Worm (Caenorhabditis elegans): ENCODE measurements around the gene K09E9.1.

The K09E9.1 gene

DNA sequence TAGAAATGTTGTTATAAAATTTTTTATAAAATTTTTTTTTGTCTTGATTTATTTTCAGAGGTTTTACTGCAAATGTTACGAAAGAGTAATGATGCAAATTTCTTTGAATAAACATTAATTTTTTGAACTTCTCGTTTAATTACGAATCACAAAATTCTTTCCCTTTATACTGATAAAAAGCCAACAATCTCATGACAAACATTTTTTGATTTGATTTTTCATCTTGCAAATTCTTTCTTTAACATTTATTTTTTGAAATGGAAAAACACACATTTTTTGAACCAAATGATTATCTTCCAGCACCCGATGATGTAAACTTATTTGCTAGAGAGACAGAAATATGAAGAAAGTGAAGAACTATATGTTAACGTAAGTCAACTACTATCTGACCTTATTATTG, at the start of gene K09E9.1:
TSS of gene K09E9.1 (plus strand) at position 301 of the 400 bp plus-strand sequence.
- no peak for TF ChIP-seq unc-62 (GFP tag; optimal IDR thresholded peaks at IDR 0.05)

DNA sequence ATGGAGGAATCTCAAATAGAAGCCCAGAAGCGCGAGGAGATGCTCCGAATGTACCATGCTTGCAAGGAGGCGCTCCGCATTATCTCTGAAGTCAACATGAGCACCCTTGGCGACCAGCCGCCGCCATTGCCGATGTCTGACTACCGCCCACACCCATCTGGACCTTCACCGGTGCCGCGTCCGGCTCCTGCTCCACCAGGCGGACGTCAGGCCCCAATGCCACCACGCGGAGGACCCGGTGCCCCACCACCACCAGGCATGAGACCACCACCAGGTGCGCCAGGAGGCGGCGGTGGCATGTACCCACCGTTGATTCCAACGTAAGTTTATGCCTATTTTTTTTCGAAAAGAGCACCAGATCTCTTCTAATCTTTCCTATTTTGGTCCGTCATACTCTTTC, 48.3 kb upstream of the K09E9.1 start:
- no peak for TF ChIP-seq unc-62 (GFP tag; optimal IDR thresholded peaks at IDR 0.05)

DNA sequence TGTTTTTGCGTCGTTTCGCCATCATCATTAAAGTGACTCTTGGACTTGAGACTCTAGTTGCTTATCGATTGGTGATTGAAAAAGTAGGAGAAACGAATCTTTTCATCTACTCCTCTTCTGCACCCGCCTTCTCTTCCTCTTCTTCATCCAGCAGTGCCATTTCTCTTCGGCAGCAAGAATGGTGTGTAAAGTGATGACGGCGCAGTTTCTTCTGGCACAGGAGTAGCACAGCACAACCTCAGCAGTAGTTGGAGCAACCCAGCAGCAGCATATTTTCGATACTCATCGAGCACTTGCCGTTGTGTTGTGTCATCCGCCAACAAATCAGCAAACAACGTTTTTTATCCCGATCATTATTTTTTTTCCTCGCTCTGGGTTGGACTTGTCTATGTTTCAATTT, 44.8 kb upstream of the K09E9.1 start:
- no peak for TF ChIP-seq unc-62 (GFP tag; optimal IDR thresholded peaks at IDR 0.05)

DNA sequence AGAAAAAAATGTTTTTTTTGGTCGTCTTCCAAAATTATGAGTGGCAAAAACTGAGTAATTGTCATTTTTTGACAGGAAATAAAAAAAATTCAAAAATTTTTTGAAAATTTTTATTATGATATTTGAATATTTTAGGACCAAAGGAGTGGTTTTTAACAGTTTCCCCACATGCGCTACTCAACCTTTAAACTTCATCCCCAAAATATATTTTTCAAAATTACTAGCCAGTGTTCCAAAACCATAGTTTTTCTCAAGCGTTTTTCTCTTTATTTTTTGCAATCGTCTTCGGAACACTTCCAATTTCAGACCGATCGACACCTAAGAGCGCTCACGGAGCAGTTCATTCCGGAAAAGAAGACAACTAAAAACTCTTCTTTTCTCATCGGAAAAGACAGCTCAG, 43.4 kb upstream of the K09E9.1 start, which contains the start of gene K09A9.6:
TSS of gene K09A9.6 (plus strand) at position 301 of the 400 bp plus-strand sequence.
- no peak for TF ChIP-seq unc-62 (GFP tag; optimal IDR thresholded peaks at IDR 0.05)

DNA sequence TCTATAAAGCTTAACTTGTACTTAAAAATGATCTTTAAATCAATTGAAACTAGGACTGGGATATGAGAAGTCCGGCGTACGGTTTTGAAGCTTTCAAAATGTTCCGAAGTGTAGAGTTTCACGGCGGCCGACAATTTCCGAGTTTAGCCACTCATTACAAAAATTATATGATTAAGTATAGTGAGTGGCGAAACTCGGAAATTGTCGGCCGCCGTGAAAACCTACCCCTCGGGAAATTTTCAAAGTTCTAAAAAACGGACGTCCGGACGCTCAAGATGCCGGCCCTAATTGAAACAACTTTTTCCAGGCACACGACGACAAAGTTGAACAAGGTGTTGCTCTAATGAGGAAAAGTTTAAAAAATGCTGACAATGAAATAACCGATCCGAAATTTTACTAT, 35.2 kb upstream of the K09E9.1 start:
- no peak for TF ChIP-seq unc-62 (GFP tag; optimal IDR thresholded peaks at IDR 0.05)

DNA sequence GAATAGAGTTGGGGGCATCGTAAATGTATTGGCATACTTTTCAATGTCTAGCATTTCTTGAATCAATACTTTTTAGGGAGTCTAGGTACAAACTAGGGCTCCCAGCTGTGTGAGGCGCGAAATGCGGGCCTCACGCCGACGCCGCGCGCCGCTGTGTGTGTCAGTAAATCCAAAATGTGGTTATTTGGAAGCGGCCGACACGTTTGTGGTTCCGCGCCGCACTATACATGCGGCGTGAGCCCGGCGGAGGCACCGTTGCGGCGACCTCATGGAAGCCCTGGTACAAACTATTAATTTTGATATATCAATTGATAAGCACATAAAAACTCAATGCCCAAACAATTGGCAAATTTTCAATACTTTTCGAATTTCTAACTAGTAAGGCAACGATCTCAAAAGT, 34.1 kb upstream of the K09E9.1 start:
- no peak for TF ChIP-seq unc-62 (GFP tag; optimal IDR thresholded peaks at IDR 0.05)

DNA sequence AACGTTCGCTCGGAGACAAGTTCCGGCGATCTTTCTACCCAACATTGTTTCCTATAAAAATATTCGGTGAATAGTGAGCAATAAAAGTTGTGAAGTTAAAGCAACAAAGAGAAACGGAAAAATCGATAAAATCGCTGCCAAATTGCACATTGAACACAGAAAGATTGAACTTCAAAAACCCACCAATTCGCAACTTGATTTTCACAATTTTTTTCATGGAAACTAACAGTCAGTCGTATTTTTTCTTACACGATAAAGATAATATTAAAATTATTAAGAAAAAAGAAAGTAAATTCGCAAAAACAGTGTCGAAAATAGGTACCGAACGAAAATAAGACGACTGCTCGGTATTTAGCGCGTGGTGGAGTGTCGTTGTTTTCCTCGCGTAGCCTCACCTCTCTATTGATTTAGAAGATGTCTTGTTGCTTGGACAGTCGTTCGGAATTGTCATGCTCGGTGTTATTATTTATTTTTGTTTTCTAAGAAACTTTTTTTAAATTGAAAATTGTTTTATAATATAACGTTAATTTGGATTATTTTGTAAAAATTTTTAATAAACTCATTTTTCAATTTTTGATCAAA, 29.9 kb upstream of the K09E9.1 start, which contains the start of gene gas-1:
TSS of gene gas-1 (minus strand) at position 51 of the 582 bp plus-strand sequence.
- no peak for TF ChIP-seq unc-62 (GFP tag; optimal IDR thresholded peaks at IDR 0.05)

DNA sequence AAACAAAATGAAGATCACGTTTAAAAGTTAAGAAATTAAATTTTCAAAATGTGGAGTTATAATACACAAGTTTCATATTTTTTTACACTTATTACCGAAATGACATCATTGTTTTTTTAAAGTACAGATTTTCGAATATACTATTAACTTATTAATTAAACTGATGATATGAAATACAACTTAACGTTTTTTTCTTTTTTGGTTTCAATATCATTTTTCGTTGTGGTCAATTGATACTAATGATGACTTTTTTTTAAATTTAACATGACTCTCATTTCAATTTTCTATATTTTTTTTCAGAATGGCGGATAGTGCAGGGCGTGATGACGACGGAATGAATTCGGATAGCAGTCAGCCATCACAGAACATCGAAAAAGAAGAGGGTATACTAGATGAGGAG, 29.2 kb upstream of the K09E9.1 start, which contains the start of gene usp-33:
TSS of gene usp-33 (plus strand) at position 301 of the 400 bp plus-strand sequence.
- no peak for TF ChIP-seq unc-62 (GFP tag; optimal IDR thresholded peaks at IDR 0.05)

DNA sequence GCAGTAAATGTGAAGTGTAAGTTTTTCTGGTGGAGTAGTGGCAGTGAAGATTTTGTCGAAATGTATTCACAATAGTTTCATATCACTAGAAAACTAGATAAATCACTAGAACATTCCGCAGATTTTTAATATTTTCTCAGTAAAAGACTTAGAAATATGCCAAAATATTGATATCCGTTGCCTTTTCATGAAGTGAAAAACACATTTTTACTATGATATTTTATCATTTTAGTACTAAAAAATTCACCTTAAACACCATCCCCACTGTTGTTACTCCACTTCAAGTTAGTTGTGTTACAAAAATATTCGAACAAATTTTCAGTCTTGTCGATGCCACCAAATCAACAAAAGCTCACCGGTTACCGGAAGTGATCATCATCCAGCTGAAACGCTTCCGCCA, 26.9 kb upstream of the K09E9.1 start:
- no peak for TF ChIP-seq unc-62 (GFP tag; optimal IDR thresholded peaks at IDR 0.05)

DNA sequence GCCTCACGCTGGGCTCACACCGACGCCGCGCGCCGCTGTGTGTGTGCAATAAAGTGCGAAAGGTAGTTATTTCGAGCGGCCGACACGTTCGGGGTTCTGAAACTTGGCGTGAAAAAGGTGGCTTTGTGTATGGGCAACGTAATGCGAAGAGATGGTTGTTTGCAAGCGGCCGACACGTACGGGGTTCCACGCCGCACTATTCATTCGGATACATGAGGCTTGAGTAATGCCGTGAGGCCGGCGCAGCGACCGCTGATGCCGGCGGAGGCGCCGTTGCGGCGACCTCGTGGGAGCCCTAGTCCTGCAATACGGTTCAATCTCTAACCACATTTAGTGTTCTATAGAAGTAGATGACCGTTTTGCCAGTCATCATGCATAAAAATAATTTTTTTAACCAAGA, 26.3 kb upstream of the K09E9.1 start:
- no peak for TF ChIP-seq unc-62 (GFP tag; optimal IDR thresholded peaks at IDR 0.05)

DNA sequence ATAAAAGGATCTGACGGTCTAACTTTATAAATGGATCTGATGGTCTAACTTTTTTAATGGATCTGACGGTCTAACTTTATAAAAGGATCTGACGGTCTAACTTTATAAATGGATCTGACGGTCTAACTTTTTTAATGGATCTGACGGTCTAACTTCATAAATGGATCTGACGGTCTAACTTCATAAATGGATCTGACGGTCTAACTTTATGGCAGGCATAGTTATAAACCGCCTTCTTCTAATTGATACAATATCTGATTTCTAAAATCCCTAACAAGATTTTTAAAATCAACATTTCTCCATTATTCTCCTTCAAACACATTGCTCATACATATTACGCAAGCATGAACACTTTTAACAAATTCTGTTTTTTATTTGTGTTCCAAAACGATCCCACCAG, 23.2 kb upstream of the K09E9.1 start, which contains the start of gene K09A9.8:
TSS of gene K09A9.8 (minus strand) at position 101 of the 400 bp plus-strand sequence.
- no peak for TF ChIP-seq unc-62 (GFP tag; optimal IDR thresholded peaks at IDR 0.05)

DNA sequence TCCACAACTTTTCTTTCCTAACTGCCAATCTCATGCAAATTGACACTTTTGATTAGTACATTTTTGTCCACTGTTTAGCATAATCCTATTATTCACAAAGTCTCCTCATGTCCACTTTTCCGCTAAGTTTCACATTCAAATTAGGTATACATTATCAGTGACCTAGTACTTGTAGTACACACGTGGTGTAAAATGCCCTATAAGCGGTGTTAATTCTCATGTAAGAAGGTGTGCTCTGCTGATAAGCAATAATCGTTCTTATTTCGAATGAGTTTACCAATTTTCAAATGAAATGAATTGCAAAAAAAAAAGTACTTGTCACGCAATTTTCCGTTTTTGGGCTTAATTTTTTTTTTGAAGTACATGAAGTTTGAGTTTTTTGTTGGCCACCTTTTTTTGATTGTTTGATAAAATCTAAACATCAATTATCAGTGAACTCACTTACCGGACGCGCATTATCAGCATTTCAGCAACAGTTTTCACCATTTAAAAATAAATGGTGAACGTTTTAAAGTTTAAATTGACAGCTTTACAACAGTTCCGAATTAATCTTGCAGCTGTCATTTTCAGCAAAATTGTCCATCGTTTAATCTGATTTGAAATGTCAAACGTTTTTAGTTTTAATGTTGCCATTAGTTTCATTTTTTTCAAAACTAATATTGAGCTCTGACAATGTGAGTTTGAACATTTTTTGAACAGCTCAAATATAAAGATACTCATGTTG, 21.5 kb upstream of the K09E9.1 start:
- TF ChIP-seq unc-62 (GFP tag; optimal IDR thresholded peaks at IDR 0.05), result no peak

DNA sequence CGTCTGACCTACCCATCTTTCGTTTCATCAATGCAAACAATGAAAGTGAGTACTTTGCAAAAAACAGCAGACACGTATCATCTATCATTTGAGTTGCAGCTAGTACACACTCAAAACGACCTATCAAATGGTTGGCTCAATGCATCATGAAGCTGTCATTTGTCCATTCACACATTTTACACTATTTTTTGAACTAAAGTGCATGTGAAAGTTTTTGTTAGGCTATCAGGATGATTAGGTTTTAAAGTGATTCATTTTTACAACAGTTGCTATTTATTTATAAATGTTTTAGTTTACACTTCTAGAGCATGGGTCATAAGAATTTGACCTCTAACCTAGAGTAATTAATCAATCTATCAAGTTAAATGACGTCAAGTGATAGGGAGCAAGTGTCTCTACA, 20.4 kb upstream of the K09E9.1 start:
- no peak for TF ChIP-seq unc-62 (GFP tag; optimal IDR thresholded peaks at IDR 0.05)

DNA sequence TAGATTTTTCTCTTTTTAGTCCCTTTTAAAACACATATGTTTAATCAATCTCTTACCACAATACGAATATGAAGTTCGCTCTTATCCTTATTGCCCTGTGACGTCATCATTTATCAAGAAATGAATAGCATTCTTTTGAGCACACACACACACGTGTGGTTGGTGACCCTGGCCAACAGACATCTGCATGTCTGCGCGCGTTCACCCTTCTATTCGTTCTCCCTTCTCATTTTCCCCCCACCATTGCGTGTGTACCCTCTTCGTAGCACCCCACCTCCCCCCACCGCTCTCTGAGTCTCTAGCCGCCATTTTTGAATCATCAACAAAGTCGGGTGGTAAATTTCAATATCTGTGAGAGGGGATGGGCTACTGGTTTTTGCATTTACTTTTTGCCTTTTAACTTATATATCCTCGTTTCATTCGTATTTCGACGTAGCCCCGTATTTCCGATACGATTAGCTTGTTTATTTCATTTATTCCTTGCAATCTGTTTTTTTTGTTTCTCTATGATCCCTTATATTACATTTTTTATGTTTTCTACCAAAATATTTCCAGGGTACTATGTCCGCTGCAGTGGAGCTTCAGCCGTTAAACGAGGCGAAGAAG, 19.7 kb upstream of the K09E9.1 start, which contains the start of gene ent-2:
TSS of gene ent-2 (plus strand) at position 556 of the 606 bp plus-strand sequence.
- no peak for TF ChIP-seq unc-62 (GFP tag; optimal IDR thresholded peaks at IDR 0.05)

DNA sequence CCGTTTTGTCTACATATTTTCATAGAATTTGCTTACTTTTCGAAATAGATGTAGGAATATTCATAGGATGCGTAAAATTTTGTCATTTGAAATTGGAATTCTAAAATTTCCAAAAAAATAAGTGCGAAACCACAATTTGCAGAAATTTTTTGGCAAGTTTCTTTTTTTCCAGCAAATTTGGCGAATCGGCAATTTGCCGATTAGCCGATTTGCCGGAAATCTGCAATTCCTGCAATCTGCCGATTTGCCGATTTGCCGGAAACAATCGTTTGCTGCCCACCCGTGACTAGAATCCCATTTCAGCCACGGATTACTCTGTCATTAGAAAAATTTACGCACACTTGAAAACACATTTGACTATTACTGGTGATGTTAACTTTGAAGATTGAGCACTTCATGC, 16.1 kb upstream of the K09E9.1 start:
- TF ChIP-seq unc-62 (GFP tag; optimal IDR thresholded peaks at IDR 0.05), result no peak

DNA sequence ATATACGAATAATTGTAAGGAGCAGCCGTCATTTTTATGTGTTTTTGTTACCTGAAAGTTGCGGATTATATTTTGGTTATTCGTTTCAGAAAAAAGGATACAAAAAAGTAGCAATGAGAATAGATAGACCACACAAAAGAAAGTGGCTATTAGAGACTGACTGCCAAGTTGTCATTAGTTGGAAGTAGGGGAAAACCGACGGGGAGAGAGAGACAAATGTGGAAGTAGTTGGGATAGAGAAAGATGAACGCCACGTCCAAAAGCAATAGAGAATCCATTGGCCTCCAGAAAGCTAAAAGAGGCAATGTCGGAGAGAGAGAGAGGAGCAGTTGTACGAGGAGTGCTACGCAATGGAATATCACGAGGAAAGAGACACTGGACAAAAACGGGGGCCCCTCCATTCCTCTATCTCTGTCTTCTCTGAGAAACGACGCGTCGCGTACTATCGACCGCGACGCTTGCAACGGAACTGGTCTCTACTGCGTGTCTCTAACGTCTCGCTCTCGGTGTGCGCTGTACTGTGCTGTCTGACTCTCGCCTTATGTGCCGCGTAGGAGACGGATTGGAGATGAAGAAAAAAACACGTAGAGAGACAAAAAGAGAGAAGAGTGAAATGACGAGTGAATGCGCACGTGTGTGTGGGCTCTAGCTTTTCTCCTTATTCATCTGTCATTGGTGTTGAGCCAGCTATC, 13.6 kb upstream of the K09E9.1 start, which contains the start of gene rab-14:
TSS of gene rab-14 (minus strand) at position 51 of the 692 bp plus-strand sequence.
- no peak for TF ChIP-seq unc-62 (GFP tag; optimal IDR thresholded peaks at IDR 0.05)

All from whole organism, dauer.